Worm (Caenorhabditis elegans) whole organism, L3 larva: ENCODE results near the gene K09E9.1.

Source experiments
- ceh-16 ChIP-seq: sonication (generic microtip); optimal IDR thresholded peaks from 2 replicates; lab custom pipeline; 2017; ENCODE audit warnings: missing biosample characterization, missing genetic modification characterization
- elt-1 ChIP-seq: fragments of 150-350 bp; optimal IDR thresholded peaks from 2 replicates; lab custom pipeline; 2014; ENCODE audit warnings: missing biosample characterization, missing genetic modification characterization
- fkh-10 ChIP-seq: sonication (generic microtip); optimal IDR thresholded peaks from 2 replicates; lab custom pipeline; 2017; ENCODE audit warnings: missing biosample characterization, missing genetic modification reagents, missing genetic modification characterization
- nhr-76 ChIP-seq: fragments of 150-350 bp; sonication (generic microtip); optimal IDR thresholded peaks from 5 replicates; lab custom pipeline; 2014; ENCODE audit warnings: missing biosample characterization, missing genetic modification characterization
- pha-4 ChIP-seq: fragments of 150-350 bp; optimal IDR thresholded peaks from 2 replicates; lab custom pipeline; 2014; ENCODE audit warnings: missing biosample characterization, missing genetic modification reagents, missing genetic modification characterization
- unc-62 ChIP-seq: fragments of 150-350 bp; sonication (generic microtip); optimal IDR thresholded peaks from 4 replicates; lab custom pipeline; 2014; ENCODE audit warnings: missing biosample characterization, missing genetic modification reagents, missing genetic modification characterization
- ztf-11 ChIP-seq: fragments of 150-350 bp; optimal IDR thresholded peaks from 2 replicates; lab custom pipeline; 2014; ENCODE audit warnings: missing biosample characterization, missing genetic modification characterization
- ztf-4 ChIP-seq: fragments of 150-350 bp; optimal IDR thresholded peaks from 2 replicates; lab custom pipeline; 2014; ENCODE audit warnings: missing biosample characterization, missing genetic modification characterization

- TF ChIP-seq ztf-11 (no peak), pha-4 (no peak), ceh-16 (tag; lab: Kevin White, UChicago) (no peak), ztf-4 (tag; lab: Kevin White, UChicago) (no peak), elt-1 (tag; lab: Kevin White, UChicago) (no peak), unc-62 (GFP tag; lab: Kevin White, UChicago) (peak; percentile 48), nhr-76 (tag; lab: Kevin White, UChicago) (no peak), fkh-10 (GFP tag; lab: Kevin White, UChicago) (no peak)
These were observed 6.0 kb downstream of the K09E9.1 start for ce11 chrX:15626119-15626850.
